Worm (Caenorhabditis elegans) whole organism, late embryonic: ENCODE measurements around the gene F57F5.3.
A peak's percentile ranks its signal among the peaks of the same experiment; 100 is the strongest.

ENCODE experiments used
- F13H6.1 ChIP-seq: sonication (generic microtip); optimal IDR thresholded peaks from 2 replicates; lab custom pipeline; 2016; ENCODE audit warnings: missing genetic modification characterization, missing compliant biosample characterization
- K09A11.1 ChIP-seq: sonication (generic microtip); optimal IDR thresholded peaks from 2 replicates; lab custom pipeline; 2017; ENCODE audit warnings: antibody characterized with exemption, mild to moderate bottlenecking, missing genetic modification characterization, missing compliant biosample characterization; ENCODE audit not compliant: insufficient read depth
- T23F11.4 ChIP-seq: fragments of 200-800 bp; sonication (Bioruptor generic); optimal IDR thresholded peaks from 2 replicates; lab custom pipeline; 2018; ENCODE audit warnings: mild to moderate bottlenecking, missing genetic modification characterization, missing compliant biosample characterization
- Y22D7AL.16 ChIP-seq: sonication (generic microtip); optimal IDR thresholded peaks from 2 replicates; lab custom pipeline; 2016; ENCODE audit warnings: missing genetic modification characterization, missing compliant biosample characterization
- ama-1 ChIP-seq: fragments of 150-350 bp; optimal IDR thresholded peaks from 2 replicates; lab custom pipeline; 2014
- ceh-18 ChIP-seq: sonication (generic microtip); optimal IDR thresholded peaks from 2 replicates; lab custom pipeline; 2016; ENCODE audit warnings: missing genetic modification characterization, missing compliant biosample characterization
- ceh-24 ChIP-seq: sonication (generic microtip); optimal IDR thresholded peaks from 2 replicates; lab custom pipeline; 2016; ENCODE audit warnings: mild to moderate bottlenecking, missing genetic modification characterization, missing compliant biosample characterization
- ceh-34 ChIP-seq: sonication (generic microtip); optimal IDR thresholded peaks from 2 replicates; lab custom pipeline; 2016; ENCODE audit warnings: mild to moderate bottlenecking, missing genetic modification characterization, missing compliant biosample characterization
- ceh-48 ChIP-seq: sonication (generic microtip); optimal IDR thresholded peaks from 2 replicates; lab custom pipeline; 2016; ENCODE audit warnings: missing genetic modification characterization, inconsistent platforms, missing compliant biosample characterization
- ceh-9 ChIP-seq: sonication (generic microtip); optimal IDR thresholded peaks from 2 replicates; lab custom pipeline; 2016; ENCODE audit warnings: mild to moderate bottlenecking, missing genetic modification characterization, inconsistent platforms, missing compliant biosample characterization
- che-1 ChIP-seq: sonication (generic microtip); optimal IDR thresholded peaks from 2 replicates; lab custom pipeline; 2016; ENCODE audit warnings: mild to moderate bottlenecking, missing genetic modification characterization, missing compliant biosample characterization
- dve-1 ChIP-seq: sonication (generic microtip); optimal IDR thresholded peaks from 2 replicates; lab custom pipeline; 2017; ENCODE audit warnings: antibody characterized with exemption, mild to moderate bottlenecking, missing genetic modification characterization, missing compliant biosample characterization
- elt-2 ChIP-seq: sonication (generic microtip); optimal IDR thresholded peaks from 2 replicates; lab custom pipeline; 2016; ENCODE audit warnings: missing genetic modification reagents, missing genetic modification characterization, missing compliant biosample characterization
- ets-4 ChIP-seq: sonication (generic microtip); optimal IDR thresholded peaks from 2 replicates; lab custom pipeline; 2016; ENCODE audit warnings: missing genetic modification characterization, missing compliant biosample characterization
- eyg-1 ChIP-seq: sonication (generic microtip); optimal IDR thresholded peaks from 2 replicates; lab custom pipeline; 2016; ENCODE audit warnings: missing genotype, missing genetic modification characterization, missing compliant biosample characterization
- fax-1 ChIP-seq: sonication (generic microtip); optimal IDR thresholded peaks from 2 replicates; lab custom pipeline; 2016; ENCODE audit warnings: missing genotype, missing genetic modification characterization, missing compliant biosample characterization
- gmeb-2 ChIP-seq: sonication (generic microtip); optimal IDR thresholded peaks from 2 replicates; lab custom pipeline; 2016; ENCODE audit warnings: missing genetic modification characterization, inconsistent platforms, missing compliant biosample characterization
- lim-6 ChIP-seq: sonication (generic microtip); optimal IDR thresholded peaks from 2 replicates; lab custom pipeline; 2016; ENCODE audit warnings: missing genetic modification characterization, missing compliant biosample characterization
- lin-11 ChIP-seq: fragments of 200-800 bp; sonication (Bioruptor generic); optimal IDR thresholded peaks from 2 replicates; lab custom pipeline; 2018; ENCODE audit warnings: mild to moderate bottlenecking, missing genetic modification characterization, missing compliant biosample characterization
- nhr-11 ChIP-seq: fragments of 150-350 bp; optimal IDR thresholded peaks from 2 replicates; lab custom pipeline; 2014; ENCODE audit warnings: missing biosample characterization, missing genetic modification characterization
- pat-9 ChIP-seq: fragments of 200-800 bp; sonication (Bioruptor generic); optimal IDR thresholded peaks from 2 replicates; lab custom pipeline; 2018; ENCODE audit warnings: mild to moderate bottlenecking, missing genetic modification characterization, moderate library complexity, missing compliant biosample characterization
- pha-2 ChIP-seq: sonication (generic microtip); optimal IDR thresholded peaks from 2 replicates; lab custom pipeline; 2017; ENCODE audit warnings: mild to moderate bottlenecking, missing genetic modification characterization, missing compliant biosample characterization
- ref-2 ChIP-seq: sonication (generic microtip); optimal IDR thresholded peaks from 2 replicates; lab custom pipeline; 2016; ENCODE audit warnings: missing genetic modification characterization, missing compliant biosample characterization
- rnt-1 ChIP-seq: sonication (generic microtip); optimal IDR thresholded peaks from 2 replicates; lab custom pipeline; 2016; ENCODE audit warnings: missing genetic modification characterization, missing compliant biosample characterization
- sox-4 ChIP-seq: sonication (generic microtip); optimal IDR thresholded peaks from 2 replicates; lab custom pipeline; 2017; ENCODE audit warnings: mild to moderate bottlenecking, missing genetic modification characterization, inconsistent platforms, missing compliant biosample characterization
- syd-9 ChIP-seq: sonication (generic microtip); optimal IDR thresholded peaks from 2 replicates; lab custom pipeline; 2016; ENCODE audit warnings: mild to moderate bottlenecking, missing genetic modification characterization, moderate library complexity, missing compliant biosample characterization
- ttx-3 ChIP-seq: sonication (generic microtip); optimal IDR thresholded peaks from 2 replicates; lab custom pipeline; 2016; ENCODE audit warnings: missing genetic modification reagents, missing genetic modification characterization, missing compliant biosample characterization
- unc-42 ChIP-seq: sonication (generic microtip); optimal IDR thresholded peaks from 2 replicates; lab custom pipeline; 2016; ENCODE audit warnings: missing genotype, missing genetic modification characterization, missing compliant biosample characterization
- unc-55 ChIP-seq: sonication (generic microtip); optimal IDR thresholded peaks from 2 replicates; lab custom pipeline; 2017; ENCODE audit warnings: missing biosample characterization, missing genetic modification reagents, missing genetic modification characterization
- unc-86 ChIP-seq: sonication (generic microtip); optimal IDR thresholded peaks from 2 replicates; lab custom pipeline; 2016; ENCODE audit warnings: missing genetic modification characterization, missing compliant biosample characterization
- ztf-16 ChIP-seq: sonication (generic microtip); optimal IDR thresholded peaks from 2 replicates; lab custom pipeline; 2017; ENCODE audit warnings: missing genetic modification characterization, missing compliant biosample characterization

Gene F57F5.3

DNA sequence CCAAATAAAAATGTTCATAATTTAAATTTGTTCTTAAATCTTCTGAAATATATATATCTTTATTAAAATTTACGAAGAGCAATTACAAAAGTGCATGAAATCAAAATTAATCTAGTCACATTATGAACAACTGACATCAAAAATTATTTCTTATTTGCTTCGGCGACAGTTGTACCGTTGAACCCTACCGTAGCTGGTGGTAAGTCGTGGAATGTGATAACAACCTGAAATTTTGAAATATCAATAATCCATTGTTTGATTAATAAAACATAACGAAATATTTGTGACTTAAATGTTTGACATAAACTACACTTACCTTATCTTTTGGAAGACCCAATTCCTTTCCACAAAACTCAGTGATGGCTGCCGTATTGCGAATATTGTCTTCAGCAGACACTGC, 29.7 kb downstream of the F57F5.3 start:
- TF ChIP-seq lim-6 (tag; lab: Kevin White, UChicago) (no peak), sox-4 (tag; lab: Kevin White, UChicago) (no peak)

DNA sequence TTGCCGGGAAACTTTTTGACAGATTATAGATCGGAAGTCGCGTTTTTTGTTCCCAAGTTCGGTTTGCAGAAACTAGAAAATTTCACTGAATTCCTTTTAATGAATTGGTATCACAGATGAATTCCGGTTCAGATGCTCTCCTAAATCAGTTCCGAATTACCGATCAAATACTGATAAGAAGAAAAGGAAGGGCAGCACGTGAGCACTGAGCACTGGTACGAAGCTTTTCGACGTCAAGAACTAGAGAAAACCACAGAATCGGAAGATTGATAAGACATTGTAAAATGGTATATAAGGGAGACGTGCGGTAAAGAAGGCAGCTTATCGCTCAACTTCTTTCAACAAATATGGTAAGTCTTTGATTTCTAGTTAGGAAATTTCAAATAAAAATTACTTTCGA, 31.2 kb downstream of the F57F5.3 start, which contains the start of gene cpr-1:
Gene cpr-1 (plus strand): TSS at position 319 of the 400 bp plus-strand sequence.
- TF ChIP-seq ama-1, result no peak
- no peak for TF ChIP-seq ceh-48 (tag; lab: Kevin White, UChicago)
- TF ChIP-seq dve-1 (tag; lab: Kevin White, UChicago), result no peak
- TF ChIP-seq Y22D7AL.16 (tag; lab: Kevin White, UChicago), result no peak
- TF ChIP-seq pha-2 (tag; lab: Kevin White, UChicago), result no peak
- no peak for TF ChIP-seq ceh-18
- no peak for TF ChIP-seq ceh-9 (tag; lab: Kevin White, UChicago)
- no peak for TF ChIP-seq elt-2
- TF ChIP-seq eyg-1 (tag; lab: Kevin White, UChicago), result no peak
- TF ChIP-seq unc-86 (tag; lab: Kevin White, UChicago), result no peak
- TF ChIP-seq syd-9, result no peak
- no peak for TF ChIP-seq lin-11 (tag; lab: Kevin White, UChicago)
- no peak for TF ChIP-seq nhr-11
- TF ChIP-seq T23F11.4 (GFP tag; lab: Kevin White, UChicago), result no peak
- TF ChIP-seq gmeb-2, result no peak
- no peak for TF ChIP-seq ttx-3 (tag; lab: Kevin White, UChicago)
- TF ChIP-seq ceh-34, result no peak
- TF ChIP-seq, all 69 proteins: peak for 0

ce11 chrV:11964723-11965122, 41.7 kb downstream of the F57F5.3 start, which contains the start of gene F58H1.7:
Gene F58H1.7, minus strand, starts transcription at chrV:11964823.
- TF ChIP-seq fax-1 (tag; lab: Kevin White, UChicago) (no peak), dve-1 (tag; lab: Kevin White, UChicago) (no peak), unc-55 (GFP tag; lab: Kevin White, UChicago) (no peak), pat-9 (tag; lab: Kevin White, UChicago) (no peak), ttx-3 (tag; lab: Kevin White, UChicago) (no peak), ets-4 (tag; lab: Kevin White, UChicago) (no peak), F13H6.1 (tag; lab: Kevin White, UChicago) (no peak), nhr-11 (no peak), gmeb-2 (no peak), unc-42 (tag; lab: Kevin White, UChicago) (no peak), K09A11.1 (tag; lab: Kevin White, UChicago) (no peak), ref-2 (tag; lab: Kevin White, UChicago) (no peak), rnt-1 (tag; lab: Kevin White, UChicago) (no peak), lim-6 (tag; lab: Kevin White, UChicago) (no peak), che-1 (tag; lab: Kevin White, UChicago) (no peak)

- TF ChIP-seq unc-42 (tag; lab: Kevin White, UChicago), result peak; percentile 63
- TF ChIP-seq ztf-16 (tag; lab: Kevin White, UChicago), result no peak
- TF ChIP-seq, all 69 proteins: peak for 1
Measured at ce11 chrV:11960831-11961190, 45.6 kb downstream of the F57F5.3 start.

- TF ChIP-seq ceh-24 (tag; lab: Kevin White, UChicago) (no peak), nhr-11 (no peak), unc-55 (GFP tag; lab: Kevin White, UChicago) (peak; percentile 68), che-1 (tag; lab: Kevin White, UChicago) (no peak)
Measured at ce11 chrV:11960084-11960830, 46.1 kb downstream of the F57F5.3 start.
